Worm (Caenorhabditis elegans): ENCODE data around the gene F25E5.8.

DNA sequence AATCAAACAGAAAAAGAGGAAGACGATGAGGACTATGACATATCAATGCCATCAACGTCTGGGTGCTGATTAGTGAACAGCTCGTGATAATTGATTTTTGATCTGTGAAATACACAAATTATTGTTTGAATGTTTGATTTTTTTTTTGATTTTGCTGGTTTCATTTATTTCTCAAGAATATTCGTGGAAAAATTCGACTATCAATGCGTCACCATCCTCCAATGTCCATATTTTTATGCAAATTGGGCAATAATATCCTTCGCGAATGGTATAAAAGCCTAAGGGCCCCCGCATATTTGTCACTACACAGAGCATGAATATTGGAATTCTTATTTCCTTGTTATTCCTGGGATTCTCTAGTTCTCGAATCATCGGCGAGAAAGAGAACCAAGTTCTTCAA lies 4.1 kb downstream of the F25E5.8 start, which contains the start of gene try-13:
- TF ChIP-seq cog-1 (tag; optimal IDR thresholded peaks at IDR 0.05) (no peak), T22C8.4 (GFP tag; IDR thresholded peaks at IDR 0.05) (no peak), flt-1 (GFP tag; IDR thresholded peaks at IDR 0.05) (no peak), ref-1 (GFP tag; conservative IDR thresholded peaks at IDR 0.05) (no peak)

Measured in whole organism, midembryonic.